Worm (Caenorhabditis elegans) whole organism, late embryonic: ENCODE data around the gene fbxb-97.

ENCODE experiments used
- ceh-2 ChIP-seq: sonication (generic microtip); optimal IDR thresholded peaks from 2 replicates; lab custom pipeline; 2016; ENCODE audit warnings: missing genotype, missing genetic modification characterization, missing compliant biosample characterization
- ceh-45 ChIP-seq: fragments of 200-800 bp; sonication (Bioruptor generic); IDR thresholded peaks from 2 replicates; pipeline ENCODE4 v1.3.6; 2022; ENCODE audit warnings: missing genetic modification reagents, missing genetic modification characterization, missing compliant biosample characterization
- che-1 ChIP-seq: sonication (generic microtip); optimal IDR thresholded peaks from 2 replicates; lab custom pipeline; 2016; ENCODE audit warnings: mild to moderate bottlenecking, missing genetic modification characterization, missing compliant biosample characterization
- elt-2 ChIP-seq: sonication (generic microtip); optimal IDR thresholded peaks from 2 replicates; lab custom pipeline; 2016; ENCODE audit warnings: missing genetic modification reagents, missing genetic modification characterization, missing compliant biosample characterization
- fax-1 ChIP-seq: sonication (generic microtip); optimal IDR thresholded peaks from 2 replicates; lab custom pipeline; 2016; ENCODE audit warnings: missing genotype, missing genetic modification characterization, missing compliant biosample characterization
- fkh-10 ChIP-seq: fragments of 150-350 bp; optimal IDR thresholded peaks from 2 replicates; lab custom pipeline; 2014; ENCODE audit warnings: missing biosample characterization, missing genetic modification reagents, missing genetic modification characterization
- gmeb-2 ChIP-seq: sonication (generic microtip); optimal IDR thresholded peaks from 2 replicates; lab custom pipeline; 2016; ENCODE audit warnings: missing genetic modification characterization, inconsistent platforms, missing compliant biosample characterization
- nhr-11 ChIP-seq: fragments of 150-350 bp; optimal IDR thresholded peaks from 2 replicates; lab custom pipeline; 2014; ENCODE audit warnings: missing biosample characterization, missing genetic modification characterization
- odd-2 ChIP-seq: sonication (generic microtip); optimal IDR thresholded peaks from 2 replicates; lab custom pipeline; 2017; ENCODE audit warnings: antibody characterized with exemption, mild to moderate bottlenecking, missing genetic modification characterization, missing compliant biosample characterization
- pha-4 ChIP-seq: fragments of 150-350 bp; optimal IDR thresholded peaks from 2 replicates; lab custom pipeline; 2018; ENCODE audit warnings: missing biosample characterization, missing genetic modification reagents, missing genetic modification characterization
- tbx-2 ChIP-seq: sonication (generic microtip); optimal IDR thresholded peaks from 2 replicates; lab custom pipeline; 2016; ENCODE audit warnings: missing genetic modification characterization, missing compliant biosample characterization
- unc-55 ChIP-seq: sonication (generic microtip); optimal IDR thresholded peaks from 2 replicates; lab custom pipeline; 2017; ENCODE audit warnings: missing biosample characterization, missing genetic modification reagents, missing genetic modification characterization
- unc-86 ChIP-seq: sonication (generic microtip); optimal IDR thresholded peaks from 2 replicates; lab custom pipeline; 2016; ENCODE audit warnings: missing genetic modification characterization, missing compliant biosample characterization

- no peak for TF ChIP-seq ceh-2
- no peak for TF ChIP-seq gmeb-2 (tag; lab: Kevin White, UChicago)
- no peak for TF ChIP-seq tbx-2 (tag; lab: Kevin White, UChicago)
- TF ChIP-seq odd-2: no peak
- TF ChIP-seq unc-86: no peak
- TF ChIP-seq elt-2 (tag; lab: Kevin White, UChicago): no peak
- no peak for TF ChIP-seq fax-1 (tag; lab: Kevin White, UChicago)
- no peak for TF ChIP-seq ceh-45 (GFP tag; lab: Robert Waterston, UW)
- no peak for TF ChIP-seq pha-4 (tag; lab: Kevin White, UChicago)
- no peak for TF ChIP-seq nhr-11 (tag; lab: Kevin White, UChicago)
- TF ChIP-seq fkh-10 (GFP tag; lab: Kevin White, UChicago): no peak
- no peak for TF ChIP-seq che-1 (tag; lab: Kevin White, UChicago)
- TF ChIP-seq unc-55: no peak
Observed at ce11 chrII:1889071-1889470, 41.1 kb upstream of the fbxb-97 start, which contains the start of gene math-8.
